Fruit fly (Drosophila melanogaster): ENCODE data around the gene Naglu.

Gene Naglu

DNA sequence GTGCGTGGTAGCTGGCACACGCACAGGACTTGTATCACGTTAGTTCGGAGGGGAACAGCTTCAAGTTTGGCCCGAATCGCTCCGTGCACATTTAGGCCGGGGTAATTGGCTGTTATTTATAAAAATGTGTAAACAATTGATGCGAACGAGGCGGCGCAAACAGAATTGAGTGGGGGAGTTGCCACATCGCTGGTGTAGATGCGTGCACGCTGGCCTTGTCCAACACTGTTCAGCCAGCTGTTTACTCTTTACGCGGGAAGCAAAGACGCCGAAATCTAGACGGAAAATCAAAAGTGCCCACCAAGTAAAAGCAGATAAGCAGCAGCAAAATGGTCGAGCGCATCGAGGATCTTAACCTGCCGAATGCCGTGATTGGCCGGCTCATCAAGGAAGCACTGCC, 25.5 kb upstream of the Naglu start, which contains the start of the genes D12 and Chrac-14 (continued):
- TF ChIP-seq CHES-1-like (GFP tag; optimal IDR thresholded peaks at IDR 0.05) (no peak), HmgD (GFP tag; optimal IDR thresholded peaks at IDR 0.05) (no peak), emc (GFP tag; optimal IDR thresholded peaks at IDR 0.05) (no peak), CG6765 (GFP tag; optimal IDR thresholded peaks at IDR 0.05) (no peak), CG4282 (GFP tag; optimal IDR thresholded peaks at IDR 0.05) (peak; percentile 0), CG14014 (GFP tag; IDR thresholded peaks at IDR 0.05) (no peak), CG2712 (tag; optimal IDR thresholded peaks at IDR 0.05) (no peak), fd102C (GFP tag; optimal IDR thresholded peaks at IDR 0.05) (no peak), hbn (GFP tag; IDR thresholded peaks at IDR 0.05; ENCODE audit: partially characterized antibody) (no peak), kay (GFP tag; optimal IDR thresholded peaks at IDR 0.05) (no peak), CG7839 (tag; optimal IDR thresholded peaks at IDR 0.05) (no peak), H2.0 (GFP tag; IDR thresholded peaks at IDR 0.05) (peak; percentile 37; the same call in 1 of the 2 replicates), stc (GFP tag; IDR thresholded peaks at IDR 0.05) (no peak), CG18764 (GFP tag; optimal IDR thresholded peaks at IDR 0.05) (no peak), ken (GFP tag; IDR thresholded peaks at IDR 0.05) (peak; percentile 56; the same call in 1 of the 3 replicates), CG11560 (tag; IDR thresholded peaks at IDR 0.05) (no peak), D19B (GFP tag; optimal IDR thresholded peaks at IDR 0.05) (no peak), Kr (GFP tag; optimal IDR thresholded peaks at IDR 0.05) (no peak), dm (GFP tag; optimal IDR thresholded peaks at IDR 0.05) (peak; percentile 24), ATbp (GFP tag; optimal IDR thresholded peaks at IDR 0.05) (no peak), danr (GFP tag; IDR thresholded peaks at IDR 0.05) (no peak), ind (GFP tag; optimal IDR thresholded peaks at IDR 0.05) (peak; percentile 25), cato (GFP tag; optimal IDR thresholded peaks at IDR 0.05; ENCODE audit: borderline replicate concordance) (no peak), CG31441 (GFP tag; IDR thresholded peaks at IDR 0.05) (no peak), CG3847 (GFP tag; IDR thresholded peaks at IDR 0.05) (peak; percentile 65), ftz-f1 (GFP tag; optimal IDR thresholded peaks at IDR 0.05) (no peak), D (optimal IDR thresholded peaks at IDR 0.05) (no peak), D (GFP tag; optimal IDR thresholded peaks at IDR 0.05) (no peak), CG8944 (GFP tag; optimal IDR thresholded peaks at IDR 0.05) (no peak), cas (GFP tag; IDR thresholded peaks at IDR 0.05) (no peak), CG30020 (tag; optimal IDR thresholded peaks at IDR 0.05) (no peak), ssp (GFP tag; IDR thresholded peaks at IDR 0.05) (no peak), abd-A (tag; optimal IDR thresholded peaks at IDR 0.05) (no peak), CG10543 (GFP tag; optimal IDR thresholded peaks at IDR 0.05) (no peak), CG31365 (tag; optimal IDR thresholded peaks at IDR 0.05) (no peak), PHDP (tag; optimal IDR thresholded peaks at IDR 0.05) (no peak), CG2678 (tag; optimal IDR thresholded peaks at IDR 0.05) (no peak), Gug (GFP tag; IDR thresholded peaks at IDR 0.05) (no peak), row (GFP tag; IDR thresholded peaks at IDR 0.05) (peak; percentile 29; the same call in 1 of the 3 replicates), CG11456 (GFP tag; IDR thresholded peaks at IDR 0.05) (no peak), Xrp1 (GFP tag; IDR thresholded peaks at IDR 0.05) (peak; percentile 12; the same call in 1 of the 2 replicates), HmgZ (tag; optimal IDR thresholded peaks at IDR 0.05) (peak; percentile 18), maf-S (GFP tag; optimal IDR thresholded peaks at IDR 0.05) (peak; percentile 32), CG8388 (GFP tag; optimal IDR thresholded peaks at IDR 0.05) (no peak), CG9215 (GFP tag; IDR thresholded peaks at IDR 0.05) (no peak), CG7372 (GFP tag; IDR thresholded peaks at IDR 0.05) (no peak), tna (GFP tag; IDR thresholded peaks at IDR 0.05; ENCODE audit: partially characterized antibody) (no peak), wdn (GFP tag; IDR thresholded peaks at IDR 0.05) (no peak), CG13287 (GFP tag; IDR thresholded peaks at IDR 0.05; ENCODE audit: partially characterized antibody) (0 out of 2 replicates have a peak, but pooled peaks have one; percentile 33), vfl (GFP tag; optimal IDR thresholded peaks at IDR 0.05) (no peak), nerfin-1 (tag; optimal IDR thresholded peaks at IDR 0.05) (no peak), Stat92E (GFP tag; optimal IDR thresholded peaks at IDR 0.05) (no peak)

Data from whole organism, embryonic.